Worm (Caenorhabditis elegans): ENCODE results near the gene R12B2.8.

R12B2.8 gene

ce11 chrIII:5806720-5807119 lies 17.0 kb upstream of the R12B2.8 start, which contains the start of gene R12B2.2:
Gene R12B2.2 (plus strand): TSS chrIII:5807020.
- peak; percentile 20 for TF ChIP-seq mes-2 (tag; optimal IDR thresholded peaks at IDR 0.05; ENCODE audit: poor library complexity, severe bottlenecking)
- no peak for TF ChIP-seq T20F7.1 (GFP tag; optimal IDR thresholded peaks at IDR 0.05)

ce11 chrIII:5810012-5810411 lies 13.7 kb upstream of the R12B2.8 start:
- peak; percentile 8; the same call in 1 of the 2 replicates for TF ChIP-seq dmd-6 (GFP tag; IDR thresholded peaks at IDR 0.05)
- TF ChIP-seq madf-9 (GFP tag; conservative IDR thresholded peaks at IDR 0.05): no peak
- TF ChIP-seq hlh-11 (tag; optimal IDR thresholded peaks at IDR 0.05): peak; percentile 25
- TF ChIP-seq F37D6.2 (tag; optimal IDR thresholded peaks at IDR 0.05): no peak
- TF ChIP-seq dve-1 (tag; optimal IDR thresholded peaks at IDR 0.05; ENCODE audit: insufficient read depth): peak; percentile 9
- TF ChIP-seq mes-2 (tag; optimal IDR thresholded peaks at IDR 0.05; ENCODE audit: poor library complexity, severe bottlenecking): peak; percentile 27
- peak; percentile 34 for TF ChIP-seq aha-1 (tag)
- peak; percentile 24 for TF ChIP-seq nhr-28 (tag; optimal IDR thresholded peaks at IDR 0.05)
- TF ChIP-seq daf-16 (GFP tag; optimal IDR thresholded peaks at IDR 0.05): no peak
- peak; percentile 21 for TF ChIP-seq daf-16 (tag; optimal IDR thresholded peaks at IDR 0.05)
- no peak for TF ChIP-seq sdz-12 (GFP tag; optimal IDR thresholded peaks at IDR 0.05)
- no peak for TF ChIP-seq daf-19 (GFP tag; conservative IDR thresholded peaks at IDR 0.05)

ce11 chrIII:5811957-5812356 lies 11.8 kb upstream of the R12B2.8 start:
- no peak for TF ChIP-seq Y48G9A.11 (GFP tag; IDR thresholded peaks at IDR 0.05)
- no peak for TF ChIP-seq ceh-32 (tag; optimal IDR thresholded peaks at IDR 0.05; ENCODE audit: poor library complexity)
- peak in 1 of 2 experiments; percentile 1 for TF ChIP-seq unc-62 (GFP tag; optimal IDR thresholded peaks at IDR 0.05 in 1 of 2)
- TF ChIP-seq unc-62 (tag; optimal IDR thresholded peaks at IDR 0.05): no peak
- no peak for TF ChIP-seq daf-16 (GFP tag; optimal IDR thresholded peaks at IDR 0.05)
- peak; percentile 63 for TF ChIP-seq daf-16 (tag; optimal IDR thresholded peaks at IDR 0.05)

ce11 chrIII:5812672-5813071 lies 11.0 kb upstream of the R12B2.8 start:
- TF ChIP-seq nhr-77 (tag; optimal IDR thresholded peaks at IDR 0.05) (no peak), aha-1 (tag) (peak; percentile 9), T26A8.4 (GFP tag; IDR thresholded peaks at IDR 0.05) (no peak), Y75B8A.6 (GFP tag; IDR thresholded peaks at IDR 0.05) (no peak), sdz-12 (GFP tag; optimal IDR thresholded peaks at IDR 0.05) (no peak), dmd-6 (GFP tag; IDR thresholded peaks at IDR 0.05) (peak; percentile 45), zfp-2 (tag; optimal IDR thresholded peaks at IDR 0.05) (no peak), nhr-111 (GFP tag; optimal IDR thresholded peaks at IDR 0.05) (no peak), mxl-2 (GFP tag; conservative IDR thresholded peaks at IDR 0.05) (no peak), nhr-237 (tag; optimal IDR thresholded peaks at IDR 0.05) (no peak), F10B5.3 (tag; optimal IDR thresholded peaks at IDR 0.05) (no peak), hlh-11 (tag; optimal IDR thresholded peaks at IDR 0.05) (peak; percentile 73), lin-29 (GFP tag; IDR thresholded peaks at IDR 0.05) (no peak), lin-13 (GFP tag; optimal IDR thresholded peaks at IDR 0.05) (no peak), rbr-2 (tag; optimal IDR thresholded peaks at IDR 0.05) (no peak), F44E2.7 (GFP tag; IDR thresholded peaks at IDR 0.05) (no peak), ceh-20 (GFP tag; IDR thresholded peaks at IDR 0.05) (peak; percentile 65; the same call in 1 of the 2 replicates), nhr-28 (tag; optimal IDR thresholded peaks at IDR 0.05) (peak; percentile 61), mdl-1 (tag; optimal IDR thresholded peaks at IDR 0.05) (peak in 1 of 2 experiments; percentile 25), set-16 (GFP tag; IDR thresholded peaks at IDR 0.05) (no peak), zip-11 (GFP tag; IDR thresholded peaks at IDR 0.05) (no peak), lin-1 (GFP tag; IDR thresholded peaks at IDR 0.05) (no peak), daf-19 (GFP tag; conservative IDR thresholded peaks at IDR 0.05) (no peak), unc-62 (GFP tag; optimal IDR thresholded peaks at IDR 0.05 in 1 of 2) (peak in 1 of 2 experiments; percentile 60), unc-62 (tag; optimal IDR thresholded peaks at IDR 0.05) (no peak), mxl-3 (GFP tag; optimal IDR thresholded peaks at IDR 0.05) (peak; percentile 63), hmg-1.1 (GFP tag; IDR thresholded peaks at IDR 0.05) (no peak), dve-1 (tag; optimal IDR thresholded peaks at IDR 0.05; ENCODE audit: insufficient read depth) (peak; percentile 17), hlh-30 (tag; optimal IDR thresholded peaks at IDR 0.05; ENCODE audit: insufficient read depth) (peak; percentile 74), T20F7.1 (GFP tag; optimal IDR thresholded peaks at IDR 0.05) (no peak)

Data from whole organism, L4 larva.